Fruit fly (Drosophila melanogaster) whole organism, embryonic: Measurements from ENCODE around the gene ND-B16.6.

Experiments
- Adf1 ChIP-seq: fragments of 200-800 bp; sonication (Bioruptor generic); IDR thresholded peaks from 2 replicates; pipeline ENCODE4 v1.3.6; 2022; ENCODE audit warnings: missing biosample characterization, missing genetic modification characterization
- Asciz ChIP-seq: fragments of 200-800 bp; sonication (Bioruptor generic); optimal IDR thresholded peaks from 2 replicates; lab custom pipeline; 2017; ENCODE audit warnings: missing biosample characterization, mild to moderate bottlenecking, missing genetic modification characterization, missing genetic modification reagents
- Bteb2 ChIP-seq: fragments of 200-800 bp; sonication (Bioruptor generic); optimal IDR thresholded peaks from 2 replicates; lab custom pipeline; 2016; ENCODE audit warnings: missing biosample characterization, missing genetic modification characterization
- CG10147 ChIP-seq: fragments of 200-800 bp; sonication (Bioruptor generic); optimal IDR thresholded peaks from 2 replicates; lab custom pipeline; 2019; ENCODE audit warnings: missing biosample characterization, mild to moderate bottlenecking, missing genetic modification characterization, moderate library complexity
- CG10979 ChIP-seq: fragments of 200-800 bp; sonication (Bioruptor generic); optimal IDR thresholded peaks from 2 replicates; lab custom pipeline; 2018; ENCODE audit warnings: missing biosample characterization, mild to moderate bottlenecking, missing genetic modification characterization, moderate library complexity
- CG13424 ChIP-seq: fragments of 200-800 bp; sonication (Bioruptor generic); optimal IDR thresholded peaks from 2 replicates; lab custom pipeline; 2019; ENCODE audit warnings: missing biosample characterization, mild to moderate bottlenecking, missing genetic modification characterization, moderate library complexity
- CG13624 ChIP-seq: fragments of 200-800 bp; sonication (Bioruptor generic); optimal IDR thresholded peaks from 2 replicates; lab custom pipeline; 2016; ENCODE audit warnings: missing biosample characterization, missing genetic modification characterization
- CG13775 ChIP-seq: fragments of 200-800 bp; sonication (Bioruptor generic); optimal IDR thresholded peaks from 3 replicates; lab custom pipeline; 2017; ENCODE audit warnings: missing biosample characterization, mild to moderate bottlenecking, missing genetic modification characterization
- CG14710 ChIP-seq: fragments of 200-800 bp; sonication (Bioruptor generic); optimal IDR thresholded peaks from 3 replicates; lab custom pipeline; 2019; ENCODE audit warnings: missing biosample characterization, mild to moderate bottlenecking, missing genetic modification characterization, moderate library complexity
- CG15269 ChIP-seq: fragments of 200-800 bp; sonication (Bioruptor generic); optimal IDR thresholded peaks from 2 replicates; lab custom pipeline; 2018; ENCODE audit warnings: missing biosample characterization, mild to moderate bottlenecking, missing genetic modification characterization, moderate library complexity
- CG15696 ChIP-seq: fragments of 200-800 bp; sonication (Bioruptor generic); optimal IDR thresholded peaks from 2 replicates; lab custom pipeline; 2019; ENCODE audit warnings: missing biosample characterization, mild to moderate bottlenecking, missing genetic modification characterization, moderate library complexity
- CG2202 ChIP-seq: fragments of 200-800 bp; sonication (Bioruptor generic); optimal IDR thresholded peaks from 2 replicates; lab custom pipeline; 2018; ENCODE audit warnings: missing biosample characterization, mild to moderate bottlenecking, missing genetic modification characterization
- CG34376 ChIP-seq: fragments of 200-800 bp; sonication (Bioruptor generic); optimal IDR thresholded peaks from 2 replicates; lab custom pipeline; 2018; ENCODE audit warnings: missing biosample characterization, mild to moderate bottlenecking, missing genetic modification characterization
- CG3847 ChIP-seq: fragments of 200-800 bp; sonication (Bioruptor generic); IDR thresholded peaks from 2 replicates; pipeline ENCODE4 v1.3.6; 2022; ENCODE audit warnings: missing biosample characterization, missing genetic modification characterization
- CG42726 ChIP-seq: fragments of 200-800 bp; sonication (Bioruptor generic); IDR thresholded peaks from 2 replicates; pipeline ENCODE4 v1.3.6; 2022; ENCODE audit warnings: missing biosample characterization, missing genetic modification characterization; ENCODE audit not compliant: partially characterized antibody
- CG4360 ChIP-seq: fragments of 200-800 bp; sonication (Bioruptor generic); IDR thresholded peaks from 2 replicates; pipeline ENCODE4 v1.3.6; 2022; ENCODE audit warnings: missing biosample characterization, missing genetic modification characterization
- CG4617 ChIP-seq: fragments of 200-800 bp; sonication (Bioruptor generic); optimal IDR thresholded peaks from 3 replicates; lab custom pipeline; 2016; ENCODE audit warnings: missing biosample characterization, missing genetic modification characterization, borderline replicate concordance
- CG4820 ChIP-seq: fragments of 200-800 bp; sonication (Bioruptor generic); optimal IDR thresholded peaks from 3 replicates; lab custom pipeline; 2016; ENCODE audit warnings: missing biosample characterization, missing genetic modification characterization
- CG7556 ChIP-seq: fragments of 200-800 bp; sonication (Bioruptor generic); optimal IDR thresholded peaks from 2 replicates; lab custom pipeline; 2017; ENCODE audit warnings: missing biosample characterization, mild to moderate bottlenecking, missing genetic modification characterization
- CG8765 ChIP-seq: fragments of 200-800 bp; sonication (Bioruptor generic); IDR thresholded peaks from 2 replicates; pipeline ENCODE4 v1.3.6; 2022; ENCODE audit warnings: missing biosample characterization, missing genetic modification characterization
- CG9876 ChIP-seq: fragments of 200-800 bp; sonication (Bioruptor generic); optimal IDR thresholded peaks from 2 replicates; lab custom pipeline; 2016; ENCODE audit warnings: missing biosample characterization, missing genetic modification characterization
- CHES-1-like ChIP-seq: fragments of 200-800 bp; sonication (Bioruptor generic); optimal IDR thresholded peaks from 2 replicates; lab custom pipeline; 2016; ENCODE audit warnings: missing biosample characterization, missing genetic modification characterization
- Drgx ChIP-seq: fragments of 200-800 bp; sonication (Bioruptor generic); IDR thresholded peaks from 2 replicates; pipeline ENCODE4 v1.3.6; 2022; ENCODE audit warnings: missing biosample characterization, missing genetic modification characterization
- Hand ChIP-seq: fragments of 200-800 bp; sonication (Bioruptor generic); optimal IDR thresholded peaks from 2 replicates; lab custom pipeline; 2017; ENCODE audit warnings: mild to moderate bottlenecking, missing biosample characterization, missing genetic modification reagents, missing genetic modification characterization
- Hey ChIP-seq: fragments of 200-800 bp; sonication (Bioruptor generic); optimal IDR thresholded peaks from 3 replicates; lab custom pipeline; 2018; ENCODE audit warnings: missing biosample characterization, mild to moderate bottlenecking, missing genetic modification characterization
- Oli ChIP-seq: fragments of 200-800 bp; sonication (Bioruptor generic); optimal IDR thresholded peaks from 2 replicates; lab custom pipeline; 2018; ENCODE audit warnings: missing biosample characterization, mild to moderate bottlenecking, missing genetic modification characterization, moderate library complexity
- Pdp1 ChIP-seq, 2 experiments: fragments of 200-800 bp; sonication (Bioruptor generic); optimal IDR thresholded peaks; 3 replicates each; lab custom pipeline; 2016; ENCODE audit warnings: missing biosample characterization in 2 of 2, missing genetic modification characterization in 2 of 2, mild to moderate bottlenecking in 1 of 2, moderate library complexity in 1 of 2
- Spps ChIP-seq: fragments of 200-800 bp; sonication (Bioruptor generic); optimal IDR thresholded peaks from 2 replicates; lab custom pipeline; 2018; ENCODE audit warnings: missing biosample characterization, mild to moderate bottlenecking, missing genetic modification characterization
- Vsx1 ChIP-seq: fragments of 200-800 bp; sonication (Bioruptor generic); optimal IDR thresholded peaks from 2 replicates; lab custom pipeline; 2017; ENCODE audit warnings: missing biosample characterization, mild to moderate bottlenecking, missing genetic modification characterization, missing genetic modification reagents
- bsh ChIP-seq, 2 experiments: fragments of 200-800 bp; sonication (Bioruptor generic); optimal IDR thresholded peaks; 2 replicates each; lab custom pipeline; 2017 to 2018; ENCODE audit warnings: mild to moderate bottlenecking in 2 of 2, missing biosample characterization in 2 of 2, missing genetic modification characterization in 2 of 2, moderate library complexity in 1 of 2
- ci ChIP-seq: fragments of 200-800 bp; sonication (Bioruptor generic); IDR thresholded peaks from 3 replicates; pipeline ENCODE4 v1.3.6; 2022; ENCODE audit warnings: missing biosample characterization, missing genetic modification characterization
- dpn ChIP-seq, 2 experiments: fragments of 200-800 bp; sonication (Bioruptor generic); optimal IDR thresholded peaks; 3 replicates each; lab custom pipeline; 2016; ENCODE audit warnings: missing biosample characterization in 2 of 2, missing genetic modification characterization in 2 of 2
- dysf ChIP-seq: fragments of 200-800 bp; sonication (Bioruptor generic); IDR thresholded peaks from 3 replicates; pipeline ENCODE4 v1.3.6; 2022; ENCODE audit warnings: missing biosample characterization, missing genetic modification characterization
- gt ChIP-seq: fragments of 200-800 bp; sonication (Bioruptor generic); IDR thresholded peaks from 2 replicates; pipeline ENCODE4 v1.3.6; 2022; ENCODE audit warnings: missing biosample characterization, missing genetic modification characterization
- insv ChIP-seq, 2 experiments: fragments of 200-800 bp; sonication (Bioruptor generic); optimal IDR thresholded peaks; 3 replicates each; lab custom pipeline; 2016 to 2018; ENCODE audit warnings: missing biosample characterization in 2 of 2, missing genetic modification characterization in 2 of 2
- lilli ChIP-seq: fragments of 200-800 bp; sonication (Bioruptor generic); optimal IDR thresholded peaks from 3 replicates; lab custom pipeline; 2016; ENCODE audit warnings: missing biosample characterization, missing genetic modification characterization
- mam ChIP-seq: fragments of 200-800 bp; sonication (Bioruptor generic); optimal IDR thresholded peaks from 3 replicates; lab custom pipeline; 2016; ENCODE audit warnings: missing biosample characterization, missing genetic modification characterization
- nmo ChIP-seq: fragments of 200-800 bp; sonication (Bioruptor generic); optimal IDR thresholded peaks from 2 replicates; lab custom pipeline; 2018; ENCODE audit warnings: missing biosample characterization, mild to moderate bottlenecking, missing genetic modification characterization, moderate library complexity
- nom ChIP-seq: fragments of 200-800 bp; sonication (Bioruptor generic); optimal IDR thresholded peaks from 2 replicates; lab custom pipeline; 2017; ENCODE audit warnings: missing biosample characterization, missing genetic modification characterization, mild to moderate bottlenecking, moderate library complexity, missing genetic modification reagents
- onecut ChIP-seq: fragments of 200-800 bp; sonication (Bioruptor generic); IDR thresholded peaks from 2 replicates; pipeline ENCODE4 v1.3.6; 2022; ENCODE audit warnings: missing biosample characterization, missing genetic modification characterization
- org-1 ChIP-seq: fragments of 200-800 bp; sonication (Bioruptor generic); optimal IDR thresholded peaks from 2 replicates; lab custom pipeline; 2017; ENCODE audit warnings: missing biosample characterization, missing genetic modification characterization
- phol ChIP-seq: fragments of 200-800 bp; sonication (Bioruptor generic); optimal IDR thresholded peaks from 3 replicates; lab custom pipeline; 2018; ENCODE audit warnings: missing biosample characterization, mild to moderate bottlenecking, missing genetic modification characterization, moderate library complexity
- ro ChIP-seq: fragments of 200-800 bp; sonication (Bioruptor generic); IDR thresholded peaks from 2 replicates; pipeline ENCODE4 v1.3.6; 2022; ENCODE audit warnings: missing biosample characterization, missing genetic modification characterization
- slbo ChIP-seq: fragments of 200-800 bp; sonication (Bioruptor generic); IDR thresholded peaks from 2 replicates; pipeline ENCODE4 v1.3.6; 2022; ENCODE audit warnings: missing biosample characterization, missing genetic modification characterization
- sob ChIP-seq: fragments of 200-800 bp; sonication (Bioruptor generic); IDR thresholded peaks from 2 replicates; pipeline ENCODE4 v1.3.6; 2022; ENCODE audit warnings: missing biosample characterization, missing genetic modification characterization
- ttk ChIP-seq: fragments of 200-800 bp; sonication (Bioruptor generic); IDR thresholded peaks from 2 replicates; pipeline ENCODE4 v2.1.2; 2022; ENCODE audit warnings: missing biosample characterization, missing genetic modification characterization
- zen2 ChIP-seq: fragments of 200-800 bp; sonication (Bioruptor generic); IDR thresholded peaks from 3 replicates; pipeline ENCODE4 v1.3.6; 2022; ENCODE audit warnings: missing biosample characterization, missing genetic modification characterization; ENCODE audit not compliant: partially characterized antibody
- zfh1 ChIP-seq: fragments of 200-800 bp; sonication (Bioruptor generic); IDR thresholded peaks from 3 replicates; pipeline ENCODE4 v1.3.6; 2022; ENCODE audit warnings: missing biosample characterization, missing genetic modification characterization

ND-B16.6 gene

DNA sequence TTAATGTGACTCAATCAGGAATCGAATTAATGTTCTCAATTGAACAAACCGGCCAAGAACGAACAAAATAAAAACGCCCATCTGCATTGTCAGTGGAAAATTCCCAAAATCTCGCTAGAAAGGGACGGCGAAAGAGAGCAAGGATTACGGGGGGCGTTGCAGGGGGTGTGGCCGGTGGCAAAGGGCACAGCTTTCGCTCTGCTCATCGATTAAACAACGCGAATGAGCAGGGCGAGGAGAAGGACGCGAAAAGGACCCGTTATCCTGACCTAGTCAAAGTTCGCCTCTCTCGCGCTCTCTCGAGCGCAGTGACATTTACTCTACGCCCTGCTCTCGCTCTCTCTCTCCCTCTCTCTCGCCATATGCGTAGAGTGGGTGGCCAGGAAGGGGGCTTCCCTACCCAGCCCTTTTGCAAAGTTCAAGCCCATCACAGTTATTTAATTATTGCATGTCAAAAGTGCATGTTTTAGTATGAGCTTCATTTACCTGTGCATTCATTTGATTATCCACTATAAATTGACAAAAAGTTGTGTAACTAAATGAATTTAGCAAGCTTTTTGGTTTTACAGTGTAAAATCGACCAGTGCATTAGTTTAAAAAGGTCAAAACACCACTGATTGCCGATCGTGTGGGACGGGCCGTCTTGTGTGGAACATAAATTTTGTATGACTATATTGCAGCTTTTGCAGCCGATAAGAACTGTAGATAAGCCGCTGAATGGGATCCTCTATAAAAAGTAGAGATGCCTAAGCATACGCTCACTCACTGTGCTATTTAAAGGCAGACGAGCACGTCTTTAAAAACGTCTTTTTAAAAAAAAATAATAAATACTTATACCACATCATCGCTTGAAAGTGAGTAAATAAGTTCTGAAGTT, 11.2 kb downstream of the ND-B16.6 start:
- TF ChIP-seq CG2202 (no peak), slbo (GFP tag; lab: Robert Waterston, UW) (peak; percentile 55), nmo (GFP tag; lab: Kevin White, UChicago) (no peak), Spps (no peak), lilli (peak; percentile 2), CG4820 (GFP tag; lab: Kevin White, UChicago) (no peak), Asciz (GFP tag; lab: Kevin White, UChicago) (no peak), Adf1 (GFP tag; lab: Robert Waterston, UW) (no peak), mam (GFP tag; lab: Kevin White, UChicago) (peak; percentile 29), insv (GFP tag; optimal IDR thresholded peaks at IDR 0.05; lab: Kevin White, UChicago) (no peak), Pdp1 (GFP tag; optimal IDR thresholded peaks at IDR 0.05; lab: Kevin White, UChicago) (peak; percentile 8 to 43), CG8765 (GFP tag; lab: Robert Waterston, UW) (no peak), CG14710 (tag; lab: Kevin White, UChicago) (no peak), CG4617 (GFP tag; lab: Kevin White, UChicago) (no peak), Hand (GFP tag; lab: Kevin White, UChicago) (peak; percentile 27), bsh (GFP tag; optimal IDR thresholded peaks at IDR 0.05; lab: Kevin White, UChicago) (peak in 1 of 2 experiments; percentile 21), CG10979 (tag; lab: Kevin White, UChicago) (no peak), CG13624 (GFP tag; lab: Kevin White, UChicago) (peak; percentile 22), CG15696 (tag; lab: Kevin White, UChicago) (no peak), zen2 (GFP tag; lab: Robert Waterston, UW) (no peak), sob (GFP tag; lab: Robert Waterston, UW) (no peak), ttk (peak; percentile 6; the same call in 1 of the 2 replicates), CG13424 (peak; percentile 21), CG34376 (GFP tag; lab: Kevin White, UChicago) (peak; percentile 1), org-1 (peak; percentile 17), CG7556 (GFP tag; lab: Kevin White, UChicago) (peak; percentile 54), CG9876 (GFP tag; lab: Kevin White, UChicago) (no peak), CG4360 (no peak), dysf (GFP tag; lab: Robert Waterston, UW) (0 out of 3 replicates have a peak, but pooled peaks have one; percentile 46), Bteb2 (GFP tag; lab: Kevin White, UChicago) (no peak), dpn (GFP tag; optimal IDR thresholded peaks at IDR 0.05; lab: Kevin White, UChicago) (no peak), CG13775 (GFP tag; lab: Kevin White, UChicago) (peak; percentile 27), Vsx1 (GFP tag; lab: Kevin White, UChicago) (no peak), Oli (tag; lab: Kevin White, UChicago) (peak; percentile 18), phol (tag; lab: Kevin White, UChicago) (peak; percentile 2), Hey (tag; lab: Kevin White, UChicago) (no peak), CG42726 (GFP tag; lab: Robert Waterston, UW) (no peak), CHES-1-like (GFP tag; lab: Kevin White, UChicago) (no peak), ro (GFP tag; lab: Robert Waterston, UW) (no peak), nom (peak; percentile 16), gt (GFP tag; lab: Robert Waterston, UW) (no peak), Drgx (peak; percentile 64), onecut (peak; percentile 94), zfh1 (GFP tag; lab: Robert Waterston, UW) (0 out of 3 replicates have a peak, but pooled peaks have one; percentile 30), CG10147 (GFP tag; lab: Kevin White, UChicago) (no peak), ci (GFP tag; lab: Robert Waterston, UW) (no peak), CG15269 (tag; lab: Kevin White, UChicago) (no peak), CG3847 (GFP tag; lab: Robert Waterston, UW) (0 out of 2 replicates have a peak, but pooled peaks have one; percentile 13)
